Worm (Caenorhabditis elegans) whole organism, L3 larva: ENCODE results near the gene rpl-34.

Source experiments
- lin-39 ChIP-seq: fragments of 150-350 bp; optimal IDR thresholded peaks from 2 replicates; lab custom pipeline; 2018; ENCODE audit warnings: missing biosample characterization, missing genetic modification reagents, missing genetic modification characterization
- snpc-4 ChIP-seq: fragments of 150-350 bp; optimal IDR thresholded peaks from 2 replicates; lab custom pipeline; 2014; ENCODE audit warnings: missing biosample characterization, missing genetic modification characterization

- TF ChIP-seq lin-39 (tag; lab: Kevin White, UChicago) (no peak), snpc-4 (no peak)
These were observed 42.8 kb downstream of the rpl-34 start, which contains the start of gene oac-58 for ce11 chrIV:12311597-12311996.
